Fruit fly (Drosophila melanogaster): ENCODE results near the gene stai.
A peak's percentile ranks its signal among the peaks of the same experiment; 100 is the strongest.

Gene stai

DNA sequence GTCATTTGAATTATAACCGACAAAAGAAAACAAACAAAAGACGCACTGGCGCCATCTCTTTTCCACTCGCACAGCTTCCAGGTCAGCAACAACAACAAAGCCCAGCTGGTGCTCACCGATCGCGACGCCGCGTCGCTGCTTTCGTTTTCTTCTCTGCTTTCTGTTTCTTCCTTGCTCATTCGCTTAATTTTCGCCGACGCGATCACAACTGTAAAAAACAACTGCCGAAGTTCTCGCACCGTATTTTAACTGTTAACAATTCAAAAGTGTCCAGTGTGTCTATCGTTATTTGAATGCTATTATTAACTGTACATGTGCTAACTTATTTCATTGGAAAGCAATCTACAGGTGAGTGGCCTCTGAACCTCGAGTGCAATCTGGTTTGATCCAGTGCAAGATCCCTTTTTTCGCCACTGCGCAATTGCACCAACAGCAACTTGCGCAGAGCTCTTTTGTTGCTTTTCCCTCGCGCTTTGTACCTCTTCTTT, at the start of gene stai:
Gene stai, plus strand, starts transcription at position 176 of the 488 bp plus-strand sequence.
- TF ChIP-seq pan (optimal IDR thresholded peaks at IDR 0.05) (peak; percentile 10), CG8478 (optimal IDR thresholded peaks at IDR 0.05) (no peak), usp (GFP tag; optimal IDR thresholded peaks at IDR 0.05) (no peak), EcR (GFP tag; optimal IDR thresholded peaks at IDR 0.05) (no peak), psq (optimal IDR thresholded peaks at IDR 0.05) (no peak)

DNA sequence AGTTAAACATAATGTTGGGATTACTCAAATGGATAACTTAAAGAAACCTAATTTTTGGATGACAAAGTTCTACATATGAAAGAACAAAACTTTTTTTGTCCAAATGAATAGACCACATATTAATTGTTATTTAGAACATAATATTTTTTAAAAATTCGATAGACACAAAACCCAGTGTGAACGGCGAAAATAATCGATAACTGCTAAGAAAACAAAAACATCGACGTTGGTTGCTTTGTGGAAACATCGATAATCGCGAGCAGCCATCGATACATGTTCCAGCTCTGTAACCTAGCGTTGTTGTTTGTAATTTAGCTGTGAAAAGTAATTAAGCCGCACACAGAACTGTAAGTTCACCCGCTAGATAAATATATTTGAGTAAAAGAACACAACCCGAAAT, 49.6 kb upstream of the stai start, which contains the start of gene CG9135:
Gene CG9135, plus strand, starts transcription at position 226 of the 400 bp plus-strand sequence.
- TF ChIP-seq psq (optimal IDR thresholded peaks at IDR 0.05) (no peak), EcR (GFP tag; optimal IDR thresholded peaks at IDR 0.05) (no peak), usp (GFP tag; optimal IDR thresholded peaks at IDR 0.05) (no peak), CG8478 (optimal IDR thresholded peaks at IDR 0.05) (no peak), pan (optimal IDR thresholded peaks at IDR 0.05) (no peak), Dll (optimal IDR thresholded peaks at IDR 0.05) (no peak)

- TF ChIP-seq CG8478 (optimal IDR thresholded peaks at IDR 0.05), result no peak
- TF ChIP-seq Dll (optimal IDR thresholded peaks at IDR 0.05), result no peak
- no peak for TF ChIP-seq EcR (GFP tag; optimal IDR thresholded peaks at IDR 0.05)
- no peak for TF ChIP-seq pan (optimal IDR thresholded peaks at IDR 0.05)
- no peak for TF ChIP-seq usp (GFP tag; optimal IDR thresholded peaks at IDR 0.05)
- no peak for TF ChIP-seq psq (optimal IDR thresholded peaks at IDR 0.05)
Measured at dm6 chr2L:6051212-6051621, 49.0 kb upstream of the stai start.

DNA sequence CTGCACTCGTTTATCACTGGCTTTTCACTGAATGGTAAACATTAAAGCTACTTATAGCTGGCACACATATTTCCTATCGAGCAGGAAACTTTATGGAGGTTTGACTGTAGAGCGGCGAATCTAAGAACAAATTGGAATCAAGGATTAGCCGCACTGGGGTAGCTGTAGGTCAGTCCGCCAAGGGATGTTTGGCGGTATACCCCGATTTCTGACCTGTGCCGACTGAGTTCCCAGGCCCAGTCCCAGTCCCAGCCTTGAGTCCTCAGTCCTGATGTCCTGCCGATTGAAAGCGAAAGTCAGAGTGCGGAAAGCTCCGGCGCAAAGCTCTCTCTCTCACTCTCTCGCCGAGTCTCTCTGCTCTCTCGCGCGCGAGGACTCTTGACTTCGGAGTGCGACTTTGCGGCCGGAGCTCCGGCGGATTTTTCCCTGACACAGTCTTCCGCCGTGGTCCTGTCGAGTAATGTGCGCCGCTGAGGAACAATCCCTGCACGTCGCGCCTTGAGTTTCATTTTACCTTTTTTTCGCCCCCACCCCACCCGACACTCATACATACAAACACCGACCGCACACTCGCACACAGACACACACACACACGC, 46.2 kb upstream of the stai start, which contains the start of gene CG13995:
Gene CG13995, plus strand, starts transcription at position 429 of the 596 bp plus-strand sequence.
- no peak for TF ChIP-seq pan (optimal IDR thresholded peaks at IDR 0.05)
- TF ChIP-seq psq (optimal IDR thresholded peaks at IDR 0.05), result no peak
- TF ChIP-seq usp (GFP tag; optimal IDR thresholded peaks at IDR 0.05), result no peak
- no peak for TF ChIP-seq CG8478 (optimal IDR thresholded peaks at IDR 0.05)
- TF ChIP-seq Dll (optimal IDR thresholded peaks at IDR 0.05), result no peak
- no peak for TF ChIP-seq EcR (GFP tag; optimal IDR thresholded peaks at IDR 0.05)

DNA sequence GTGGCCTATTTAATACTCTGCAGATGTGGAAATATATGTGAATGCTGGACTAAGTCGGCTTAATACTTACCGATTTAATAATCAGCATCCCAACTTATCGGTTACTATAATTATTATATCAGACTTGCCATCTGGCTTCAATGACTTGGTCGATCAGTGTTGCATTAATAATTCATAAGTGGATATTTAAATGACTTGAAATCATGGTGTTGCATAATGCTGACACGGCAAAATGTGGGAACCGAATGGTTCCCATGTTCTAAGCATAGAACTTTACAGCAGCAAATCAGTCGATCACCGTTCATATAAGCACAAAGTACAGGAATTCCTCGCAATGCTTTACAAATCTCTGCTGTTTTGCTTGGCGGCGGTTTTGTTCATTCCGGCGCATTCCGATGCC, 40.0 kb upstream of the stai start, which contains the start of gene CG34180:
Gene CG34180, plus strand, starts transcription at position 301 of the 400 bp plus-strand sequence.
- no peak for TF ChIP-seq usp (GFP tag; optimal IDR thresholded peaks at IDR 0.05)
- TF ChIP-seq CG8478 (optimal IDR thresholded peaks at IDR 0.05), result no peak
- TF ChIP-seq psq (optimal IDR thresholded peaks at IDR 0.05), result no peak
- no peak for TF ChIP-seq pan (optimal IDR thresholded peaks at IDR 0.05)
- TF ChIP-seq EcR (GFP tag; optimal IDR thresholded peaks at IDR 0.05), result no peak
- no peak for TF ChIP-seq Dll (optimal IDR thresholded peaks at IDR 0.05)

- TF ChIP-seq CG8478 (optimal IDR thresholded peaks at IDR 0.05) (no peak), psq (optimal IDR thresholded peaks at IDR 0.05) (no peak), Dll (optimal IDR thresholded peaks at IDR 0.05) (no peak), usp (GFP tag; optimal IDR thresholded peaks at IDR 0.05) (no peak), EcR (GFP tag; optimal IDR thresholded peaks at IDR 0.05) (no peak), pan (optimal IDR thresholded peaks at IDR 0.05) (no peak)
Measured at dm6 chr2L:6062382-6063082, 37.6 kb upstream of the stai start, which contains the start of the genes ND-51 and CG13994. TSS of gene ND-51 (minus strand) at chr2L:6062757. TSS of gene CG13994 (plus strand) at chr2L:6062989.

- TF ChIP-seq pan (optimal IDR thresholded peaks at IDR 0.05) (peak; percentile 97), CG8478 (optimal IDR thresholded peaks at IDR 0.05) (no peak)
Measured at dm6 chr2L:6065823-6066222, 34.4 kb upstream of the stai start, which contains the start of the genes Fbw5 and CG9147. TSS of gene Fbw5 (minus strand) at chr2L:6065953. TSS of gene CG9147 (plus strand) at chr2L:6065997.

- TF ChIP-seq Dll (optimal IDR thresholded peaks at IDR 0.05) (no peak), usp (GFP tag; optimal IDR thresholded peaks at IDR 0.05) (no peak)
Measured at dm6 chr2L:6068544-6069251, 31.5 kb upstream of the stai start, which contains the start of the genes CG9150 and Pfdn1. TSS of gene CG9150 (minus strand) at chr2L:6068594. TSS of gene Pfdn1 (plus strand) at chr2L:6069079.

DNA sequence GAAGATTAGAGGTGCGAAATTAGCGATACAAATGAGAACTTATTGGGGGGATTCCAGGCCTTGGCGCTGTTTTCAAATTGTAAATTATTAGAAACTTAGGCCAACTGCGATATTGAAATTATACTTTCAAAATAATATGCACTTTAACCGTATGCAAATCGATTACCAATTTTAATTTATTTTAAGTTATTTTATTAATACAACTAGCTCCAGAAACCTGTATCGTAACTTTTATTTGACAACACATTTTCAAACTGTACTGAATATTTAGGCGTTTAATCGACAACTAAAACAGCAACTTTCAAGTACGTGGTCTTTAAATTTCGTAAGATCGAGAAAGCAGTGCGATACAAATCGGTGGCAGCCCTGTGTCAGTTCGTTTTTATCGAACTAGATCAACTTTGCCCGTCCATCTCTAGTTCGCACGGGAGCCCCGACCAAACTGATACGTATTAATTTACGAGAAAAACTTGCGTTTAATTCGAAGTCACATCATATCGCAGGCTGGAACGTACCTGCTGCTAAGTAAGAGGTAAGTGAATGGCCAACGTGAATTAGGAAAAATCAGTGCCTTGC, 29.4 kb upstream of the stai start, which contains the start of the genes CG9154 and Kr-h2:
Gene CG9154, minus strand, starts transcription at position 31 of the 576 bp plus-strand sequence.
Gene Kr-h2, plus strand, starts transcription at position 335 of the 576 bp plus-strand sequence.
- TF ChIP-seq Dll (optimal IDR thresholded peaks at IDR 0.05), result no peak
- TF ChIP-seq EcR (GFP tag; optimal IDR thresholded peaks at IDR 0.05), result no peak
- TF ChIP-seq pan (optimal IDR thresholded peaks at IDR 0.05), result no peak
- no peak for TF ChIP-seq usp (GFP tag; optimal IDR thresholded peaks at IDR 0.05)
- TF ChIP-seq CG8478 (optimal IDR thresholded peaks at IDR 0.05), result no peak
- TF ChIP-seq psq (optimal IDR thresholded peaks at IDR 0.05), result no peak

DNA sequence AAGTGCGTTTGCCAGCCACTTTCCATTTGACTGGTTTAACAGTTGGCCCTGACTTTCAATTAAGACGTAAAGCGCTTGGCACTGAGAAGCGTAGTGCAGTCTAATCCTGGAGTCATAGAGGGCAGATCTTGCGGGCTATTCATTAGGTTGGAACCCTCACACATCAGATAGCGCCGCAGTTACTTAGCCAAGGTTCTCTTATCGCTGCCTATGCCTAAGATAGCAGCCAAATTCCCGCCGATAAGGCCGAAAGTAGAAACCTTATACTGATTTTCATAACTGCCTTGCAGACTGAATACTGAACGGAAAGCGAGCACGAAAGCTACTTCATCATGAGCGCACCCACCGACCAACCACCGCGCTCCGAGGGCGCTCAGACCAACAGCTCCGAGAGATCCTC, 28.1 kb upstream of the stai start:
- TF ChIP-seq usp (GFP tag; optimal IDR thresholded peaks at IDR 0.05), result no peak
- TF ChIP-seq CG8478 (optimal IDR thresholded peaks at IDR 0.05), result no peak
- no peak for TF ChIP-seq pan (optimal IDR thresholded peaks at IDR 0.05)
- TF ChIP-seq EcR (GFP tag; optimal IDR thresholded peaks at IDR 0.05), result no peak
- no peak for TF ChIP-seq Dll (optimal IDR thresholded peaks at IDR 0.05)
- TF ChIP-seq psq (optimal IDR thresholded peaks at IDR 0.05), result no peak

- TF ChIP-seq psq (optimal IDR thresholded peaks at IDR 0.05) (no peak), pan (optimal IDR thresholded peaks at IDR 0.05) (no peak)
Measured at dm6 chr2L:6073894-6074293, 26.3 kb upstream of the stai start.

Measured in whole organism.